Fruit fly (Drosophila melanogaster) whole organism, wandering third instar larva: ENCODE results near the gene Glut4EF.
A peak's percentile ranks its signal among the peaks of the same experiment; 100 is the strongest.

ENCODE experiments used
- CG9705 ChIP-seq: fragments of 200-800 bp; sonication (Bioruptor generic); optimal IDR thresholded peaks from 2 replicates; lab custom pipeline; 2018; ENCODE audit warnings: missing biosample characterization, mild to moderate bottlenecking, missing genetic modification characterization
- CrebA ChIP-seq: fragments of 200-800 bp; sonication (Bioruptor generic); optimal IDR thresholded peaks from 2 replicates; lab custom pipeline; 2016; ENCODE audit warnings: missing biosample characterization, mild to moderate bottlenecking, missing genetic modification characterization, borderline replicate concordance
- Dfd ChIP-seq: fragments of >200 bp; optimal IDR thresholded peaks from 2 replicates; lab custom pipeline; 2017; ENCODE audit warnings: missing biosample characterization, missing genetic modification characterization
- GATAd ChIP-seq: sonication (Bioruptor generic); optimal IDR thresholded peaks from 2 replicates; lab custom pipeline; 2016; ENCODE audit warnings: missing biosample characterization, missing genetic modification characterization
- HLH106 ChIP-seq: fragments of 200-800 bp; optimal IDR thresholded peaks from 3 replicates; lab custom pipeline; 2019; ENCODE audit warnings: missing biosample characterization, mild to moderate bottlenecking, missing genetic modification characterization, moderate library complexity
- Hnf4 ChIP-seq: fragments of 200-800 bp; sonication (Bioruptor generic); optimal IDR thresholded peaks from 2 replicates; lab custom pipeline; 2016; ENCODE audit warnings: missing biosample characterization, mild to moderate bottlenecking, missing genetic modification characterization
- Hr83 ChIP-seq: fragments of 200-300 bp; sonication (Bioruptor generic); optimal IDR thresholded peaks from 2 replicates; lab custom pipeline; 2016; ENCODE audit warnings: missing biosample characterization, mild to moderate bottlenecking, missing genetic modification characterization, moderate library complexity; ENCODE audit not compliant: poor library complexity, severe bottlenecking
- Jra ChIP-seq: sonication (Bioruptor generic); optimal IDR thresholded peaks from 2 replicates; lab custom pipeline; 2016; ENCODE audit warnings: missing biosample characterization, missing genetic modification characterization
- Myc ChIP-seq: fragments of >200 bp; optimal IDR thresholded peaks from 2 replicates; lab custom pipeline; 2017
- N ChIP-seq: fragments of >200 bp; optimal IDR thresholded peaks from 2 replicates; lab custom pipeline; 2018; ENCODE audit warnings: missing biosample characterization, missing external identifiers, missing genetic modification characterization
- OdsH ChIP-seq: fragments of 200-800 bp; sonication (Bioruptor generic); optimal IDR thresholded peaks from 2 replicates; lab custom pipeline; 2016; ENCODE audit warnings: missing biosample characterization, mild to moderate bottlenecking, missing genetic modification characterization
- Rel ChIP-seq, 2 experiments: fragments of 200-800 bp; sonication (Bioruptor generic) in 1 of 2; optimal IDR thresholded peaks; 2 replicates in 1 of 2; 3 replicates in 1 of 2; lab custom pipeline; 2016 to 2019; ENCODE audit warnings: mild to moderate bottlenecking in 2 of 2, missing biosample characterization in 2 of 2, missing genetic modification characterization in 2 of 2, moderate library complexity in 1 of 2
- Vsx2 ChIP-seq: fragments of 200-300, 225-300 bp; sonication (Bioruptor generic); optimal IDR thresholded peaks from 2 replicates; lab custom pipeline; 2018; ENCODE audit warnings: missing biosample characterization, missing genetic modification characterization; ENCODE audit not compliant: partially characterized antibody
- br ChIP-seq: fragments of 200-800 bp; sonication (Bioruptor generic); optimal IDR thresholded peaks from 2 replicates; lab custom pipeline; 2016; ENCODE audit warnings: missing biosample characterization, missing genetic modification characterization
- brk ChIP-seq: fragments of 200-800 bp; sonication (Bioruptor generic); optimal IDR thresholded peaks from 2 replicates; lab custom pipeline; 2016; ENCODE audit warnings: missing biosample characterization, mild to moderate bottlenecking, missing genetic modification characterization
- dl ChIP-seq, 2 experiments: fragments of 175-275, 200-275 bp in 1 of 2; fragments of 200-275 bp in 1 of 2; sonication (Bioruptor generic); optimal IDR thresholded peaks; lab custom pipeline; 2018; ENCODE audit warnings: mild to moderate bottlenecking in 2 of 2, missing biosample characterization in 2 of 2, missing genetic modification characterization in 2 of 2, moderate library complexity in 2 of 2; ENCODE audit not compliant: partially characterized antibody in 2 of 2, insufficient read depth in 1 of 2
- ey ChIP-seq: fragments of 200-800 bp; sonication (Bioruptor generic); optimal IDR thresholded peaks from 2 replicates; lab custom pipeline; 2016; ENCODE audit warnings: missing biosample characterization, missing genetic modification characterization
- foxo ChIP-seq, 2 experiments: fragments of 200-800 bp; sonication (Bioruptor generic); optimal IDR thresholded peaks; 2 replicates in 1 of 2; 3 replicates in 1 of 2; lab custom pipeline; 2016 to 2017; ENCODE audit warnings: missing biosample characterization in 2 of 2, missing genetic modification characterization in 2 of 2
- fru ChIP-seq: fragments of 200-800 bp; sonication (Bioruptor generic); optimal IDR thresholded peaks from 3 replicates; lab custom pipeline; 2016; ENCODE audit warnings: missing biosample characterization, mild to moderate bottlenecking, missing genetic modification characterization
- h ChIP-seq: fragments of 200-800 bp; sonication (Bioruptor generic); optimal IDR thresholded peaks from 3 replicates; lab custom pipeline; 2016; ENCODE audit warnings: missing biosample characterization, mild to moderate bottlenecking, missing genetic modification characterization
- jim ChIP-seq: fragments of 175-275, 200-325 bp; sonication (Bioruptor generic); optimal IDR thresholded peaks from 2 replicates; lab custom pipeline; 2016; ENCODE audit warnings: missing biosample characterization, mild to moderate bottlenecking, missing genetic modification characterization
- pan ChIP-seq: fragments of >200 bp; optimal IDR thresholded peaks from 2 replicates; lab custom pipeline; 2017
- psq ChIP-seq: fragments of 200-800 bp; sonication (Bioruptor generic); optimal IDR thresholded peaks from 3 replicates; lab custom pipeline; 2017; ENCODE audit warnings: missing biosample characterization, mild to moderate bottlenecking, missing genetic modification characterization, moderate library complexity
- rgr ChIP-seq: fragments of 200-800 bp; sonication (Bioruptor generic); optimal IDR thresholded peaks from 3 replicates; lab custom pipeline; 2016; ENCODE audit warnings: missing biosample characterization, mild to moderate bottlenecking, missing genetic modification characterization
- sage ChIP-seq: fragments of 200-800 bp; sonication (Bioruptor generic); optimal IDR thresholded peaks from 2 replicates; lab custom pipeline; 2016; ENCODE audit warnings: missing biosample characterization, mild to moderate bottlenecking, missing genetic modification characterization
- sv ChIP-seq: fragments of 200-800 bp; sonication (Bioruptor generic); optimal IDR thresholded peaks from 3 replicates; lab custom pipeline; 2016; ENCODE audit warnings: missing biosample characterization, missing genetic modification characterization
- tai ChIP-seq: sonication (Bioruptor generic); optimal IDR thresholded peaks from 2 replicates; lab custom pipeline; 2016; ENCODE audit warnings: missing biosample characterization, missing genetic modification characterization
- usp ChIP-seq: fragments of >200 bp; optimal IDR thresholded peaks from 2 replicates; lab custom pipeline; 2017; ENCODE audit warnings: missing biosample characterization, missing genetic modification characterization

Gene Glut4EF

DNA sequence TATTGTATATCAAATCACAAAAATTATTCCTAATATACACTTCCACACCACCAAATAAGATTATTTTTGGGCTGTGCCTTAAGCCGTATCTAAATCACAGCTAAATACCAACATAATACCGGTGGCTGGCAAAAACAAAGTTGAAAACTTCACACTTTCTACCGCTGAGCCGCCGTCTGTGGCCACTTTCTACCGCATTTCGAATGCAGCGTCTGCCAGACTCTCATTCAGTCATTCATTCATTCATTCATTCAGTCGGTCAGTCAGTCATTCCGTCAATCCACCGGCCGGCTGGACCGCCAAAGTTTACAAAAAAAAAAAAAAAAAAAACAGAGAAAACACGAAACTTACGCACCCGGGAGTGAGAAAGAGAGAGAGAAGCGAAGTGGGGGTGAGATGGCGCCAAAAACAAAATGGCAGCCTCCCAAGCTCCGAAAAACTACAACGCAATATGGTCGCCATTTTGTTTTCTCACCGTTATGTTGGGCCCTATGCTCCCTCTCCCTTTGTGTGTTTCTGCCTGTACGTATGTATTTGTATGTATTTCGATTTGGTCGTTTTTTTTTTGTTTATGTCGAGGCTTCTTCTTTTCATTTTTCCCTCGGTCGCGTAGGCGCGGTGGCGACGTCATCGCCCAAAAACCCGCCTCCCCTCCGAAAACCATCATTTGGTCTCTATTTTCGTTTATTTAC lies 8.9 kb downstream of the Glut4EF start:
- TF ChIP-seq Dfd (GFP tag; lab: Kevin White, UChicago), result no peak
- TF ChIP-seq h (GFP tag; lab: Kevin White, UChicago), result no peak
- no peak for TF ChIP-seq tai (GFP tag; lab: Kevin White, UChicago)
- TF ChIP-seq HLH106 (tag; lab: Kevin White, UChicago), result no peak

DNA sequence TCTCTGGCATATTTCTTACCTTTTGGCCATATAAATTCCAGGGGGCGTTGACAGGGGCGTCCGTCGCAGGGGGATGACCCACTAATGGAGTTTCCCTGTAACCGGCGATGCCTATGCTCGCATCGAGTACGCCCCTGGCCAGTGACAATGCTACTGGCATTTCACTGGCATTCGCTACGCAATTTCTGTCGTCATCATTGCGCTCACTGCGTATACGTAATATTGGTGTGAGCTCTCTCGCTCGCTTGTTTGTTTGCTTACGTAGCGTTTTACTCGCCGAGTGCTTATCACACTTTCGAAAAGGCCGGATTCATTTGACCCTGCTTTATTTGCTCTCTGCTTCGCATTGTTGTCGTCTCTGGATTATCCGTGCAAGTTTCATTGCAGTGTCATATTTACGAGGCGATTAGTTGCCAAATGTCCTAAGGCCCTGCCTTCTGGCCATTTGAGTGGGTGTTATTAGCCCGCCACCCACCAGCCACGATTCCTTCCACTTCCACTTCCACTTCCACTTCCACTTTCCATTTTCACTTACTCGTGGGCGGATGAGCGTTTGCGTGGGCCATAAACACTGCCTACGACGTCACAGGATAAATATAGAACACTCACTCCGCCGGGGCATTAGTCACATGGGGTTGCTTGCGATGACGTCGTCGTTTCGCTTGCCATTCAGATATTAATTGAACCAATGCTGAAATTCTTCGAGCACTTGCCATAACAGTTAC lies 10.1 kb downstream of the Glut4EF start:
- TF ChIP-seq OdsH (GFP tag; lab: Kevin White, UChicago), result peak; percentile 21
- TF ChIP-seq rgr (GFP tag; lab: Kevin White, UChicago), result peak; percentile 34
- TF ChIP-seq Hr83, result no peak
- TF ChIP-seq br (GFP tag; lab: Kevin White, UChicago), result peak; percentile 68
- peak; percentile 41 for TF ChIP-seq HLH106 (tag; lab: Kevin White, UChicago)
- no peak for TF ChIP-seq jim (GFP tag; lab: Kevin White, UChicago)
- TF ChIP-seq brk (GFP tag; lab: Kevin White, UChicago), result peak; percentile 5
- TF ChIP-seq usp (GFP tag; lab: Kevin White, UChicago), result no peak
- TF ChIP-seq h (GFP tag; lab: Kevin White, UChicago), result peak; percentile 56
- TF ChIP-seq fru, result peak; percentile 49
- TF ChIP-seq sv (GFP tag; lab: Kevin White, UChicago), result peak; percentile 27
- peak in 1 of 2 experiments; percentile 62 for TF ChIP-seq foxo (GFP tag; optimal IDR thresholded peaks at IDR 0.05; lab: Kevin White, UChicago)
- no peak for TF ChIP-seq pan
- TF ChIP-seq ey (GFP tag; lab: Kevin White, UChicago), result peak; percentile 25
- TF ChIP-seq CrebA, result no peak
- no peak for TF ChIP-seq Rel (GFP tag; optimal IDR thresholded peaks at IDR 0.05; lab: Kevin White, UChicago)
- peak; percentile 31 for TF ChIP-seq Rel (tag; optimal IDR thresholded peaks at IDR 0.05; lab: Kevin White, UChicago)
- no peak for TF ChIP-seq Hnf4 (GFP tag; lab: Kevin White, UChicago)

DNA sequence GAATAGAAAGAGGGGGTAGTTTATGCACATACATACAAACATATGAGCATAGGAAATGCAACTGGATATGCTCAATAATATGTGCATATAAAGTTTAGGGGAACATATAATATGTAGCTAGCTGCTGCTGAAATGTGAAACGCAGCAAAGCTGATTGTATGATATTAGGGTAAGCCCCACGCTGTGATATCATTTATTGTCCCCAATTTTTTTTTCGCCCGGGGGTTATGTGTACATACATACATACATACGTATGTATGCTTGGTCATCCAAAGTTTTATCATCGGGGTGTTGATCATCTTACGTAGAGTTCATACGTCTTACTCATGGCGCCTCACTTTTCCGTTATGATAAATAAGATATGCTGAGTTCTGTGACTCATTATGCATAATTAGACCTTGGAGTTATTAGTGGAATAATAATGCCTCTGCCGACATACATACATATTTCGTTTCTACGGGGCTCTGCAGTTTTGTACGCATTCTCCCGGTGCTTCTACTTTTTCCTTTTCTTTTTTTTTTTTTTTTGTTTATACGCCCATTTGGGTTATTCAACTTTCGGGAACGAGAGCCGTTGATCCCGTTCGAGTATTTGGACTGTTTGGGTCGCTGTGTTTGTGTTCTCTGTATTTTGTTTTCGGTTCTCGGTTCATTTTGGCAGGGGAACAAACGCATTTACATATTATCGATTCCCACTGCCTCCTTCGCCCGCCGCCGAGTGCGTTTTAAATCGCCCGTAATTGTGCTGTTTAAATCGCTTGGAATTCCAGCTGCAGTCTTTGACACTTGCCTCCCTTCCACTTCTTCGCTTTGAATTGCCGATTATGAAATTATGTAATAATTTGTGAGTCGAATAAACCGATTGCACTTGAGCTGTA lies 11.2 kb downstream of the Glut4EF start:
- TF ChIP-seq jim (GFP tag; lab: Kevin White, UChicago), result peak; percentile 59
- TF ChIP-seq psq, result peak; percentile 22
- peak; percentile 16 for TF ChIP-seq sage (GFP tag; lab: Kevin White, UChicago)
- TF ChIP-seq Jra (GFP tag; lab: Kevin White, UChicago), result peak; percentile 13
- no peak for TF ChIP-seq fru
- no peak for TF ChIP-seq CG9705 (GFP tag; lab: Kevin White, UChicago)
- TF ChIP-seq Rel (GFP tag; optimal IDR thresholded peaks at IDR 0.05; lab: Kevin White, UChicago), result no peak
- TF ChIP-seq Rel (tag; optimal IDR thresholded peaks at IDR 0.05; lab: Kevin White, UChicago), result peak; percentile 57
- no peak for TF ChIP-seq Myc

DNA sequence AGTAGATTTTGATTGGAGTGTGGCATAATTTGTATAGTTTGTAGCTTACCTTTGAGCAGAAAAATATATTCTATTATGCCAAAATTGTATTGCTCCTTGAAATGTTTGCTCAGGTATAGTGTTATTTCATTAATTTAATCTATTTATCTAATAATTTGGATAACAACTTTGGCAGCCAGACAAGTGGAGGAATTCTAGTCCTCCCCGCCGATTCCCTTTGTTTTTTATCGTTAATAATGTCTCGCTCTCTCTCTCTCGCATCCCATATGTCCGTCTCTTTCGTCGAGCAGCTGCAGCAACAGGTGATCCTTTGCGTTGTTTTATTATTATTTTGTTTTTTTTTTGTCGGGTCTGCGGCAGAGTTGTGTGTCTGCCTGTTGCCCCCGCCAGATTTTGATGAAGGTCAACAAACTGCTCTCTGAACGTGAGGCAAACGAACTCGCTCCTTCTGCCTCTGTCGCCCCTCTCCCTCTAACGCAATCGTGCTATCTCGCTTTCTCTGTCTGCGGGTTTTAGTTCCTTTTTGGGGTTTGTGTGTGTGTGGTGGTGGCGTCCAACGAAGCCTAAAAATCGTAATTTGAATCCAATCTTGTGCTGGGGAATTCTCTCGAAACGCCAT lies 12.0 kb downstream of the Glut4EF start:
- TF ChIP-seq psq, result peak; percentile 64
- TF ChIP-seq tai (GFP tag; lab: Kevin White, UChicago), result peak; percentile 68
- TF ChIP-seq h (GFP tag; lab: Kevin White, UChicago), result no peak
- TF ChIP-seq dl (GFP tag; optimal IDR thresholded peaks at IDR 0.05; lab: Kevin White, UChicago; ENCODE audit: insufficient read depth in 1 of 2, partially characterized antibody in 2 of 2), result peak in 1 of 2 experiments; percentile 2
- peak; percentile 26 for TF ChIP-seq Vsx2
- TF ChIP-seq N (GFP tag; lab: Kevin White, UChicago), result no peak
- no peak for TF ChIP-seq GATAd (GFP tag; lab: Kevin White, UChicago)
- TF ChIP-seq pan, result no peak
- TF ChIP-seq jim (GFP tag; lab: Kevin White, UChicago), result peak; percentile 72
